Worm (Caenorhabditis elegans): Measurements from ENCODE around the gene B0281.4.

ce11 chrII:2342004-2342479 is 43.4 kb upstream of the B0281.4 start, which contains the start of gene F43C11.6:
- TF ChIP-seq lsy-2 (tag; optimal IDR thresholded peaks at IDR 0.05) = no peak
- no peak for TF ChIP-seq lin-13 (GFP tag; optimal IDR thresholded peaks at IDR 0.05)
- TF ChIP-seq Y105C5A.15 (GFP tag; IDR thresholded peaks at IDR 0.05) = no peak
- TF ChIP-seq lin-39 (tag; optimal IDR thresholded peaks at IDR 0.05) = no peak
- TF ChIP-seq aly-2 (tag; optimal IDR thresholded peaks at IDR 0.05) = no peak
- TF ChIP-seq ctbp-1 (GFP tag; IDR thresholded peaks at IDR 0.05) = no peak
- no peak for TF ChIP-seq unc-62 (GFP tag; optimal IDR thresholded peaks at IDR 0.05 in 1 of 2)
- TF ChIP-seq unc-62 (tag; optimal IDR thresholded peaks at IDR 0.05) = no peak

Measured in whole organism, L4 larva.